Fruit fly (Drosophila melanogaster) whole organism, embryonic: ENCODE data around the gene Rab5.
A peak's percentile ranks its signal among the peaks of the same experiment; 100 is the strongest.

Source experiments
- Asciz ChIP-seq: fragments of 200-800 bp; sonication (Bioruptor generic); optimal IDR thresholded peaks from 2 replicates; lab custom pipeline; 2017; ENCODE audit warnings: missing biosample characterization, mild to moderate bottlenecking, missing genetic modification characterization, missing genetic modification reagents
- BEAF-32 ChIP-seq: fragments of 200-800 bp; sonication (Bioruptor generic); optimal IDR thresholded peaks from 3 replicates; lab custom pipeline; 2017; ENCODE audit warnings: missing biosample characterization, missing genetic modification characterization, mild to moderate bottlenecking, moderate library complexity, missing genetic modification reagents
- Bgb ChIP-seq: fragments of 200-800 bp; sonication (Bioruptor generic); IDR thresholded peaks from 2 replicates; pipeline ENCODE4 v1.3.6; 2022; ENCODE audit warnings: missing biosample characterization, missing genetic modification characterization; ENCODE audit not compliant: partially characterized antibody
- Blimp-1 ChIP-seq: fragments of 200-800 bp; sonication (Bioruptor generic); optimal IDR thresholded peaks from 3 replicates; lab custom pipeline; 2018; ENCODE audit warnings: missing biosample characterization, missing genetic modification characterization, mild to moderate bottlenecking, moderate library complexity, missing genetic modification reagents
- CG11247 ChIP-seq: fragments of 200-800 bp; sonication (Bioruptor generic); IDR thresholded peaks from 2 replicates; pipeline ENCODE4 v1.3.6; 2022; ENCODE audit warnings: missing biosample characterization, missing genetic modification characterization
- CG12155 ChIP-seq: fragments of 200-800 bp; sonication (Bioruptor generic); optimal IDR thresholded peaks from 3 replicates; lab custom pipeline; 2016; ENCODE audit warnings: missing biosample characterization, missing genetic modification characterization
- CG12391 ChIP-seq: fragments of 200-800 bp; sonication (Bioruptor generic); optimal IDR thresholded peaks from 3 replicates; lab custom pipeline; 2018; ENCODE audit warnings: missing biosample characterization, mild to moderate bottlenecking, missing genetic modification characterization, moderate library complexity
- CG12659 ChIP-seq: fragments of 200-800 bp; sonication (Bioruptor generic); optimal IDR thresholded peaks from 3 replicates; lab custom pipeline; 2017; ENCODE audit warnings: mild to moderate bottlenecking, missing biosample characterization, missing genetic modification reagents, missing genetic modification characterization
- CG13296 ChIP-seq: fragments of 200-800 bp; sonication (Bioruptor generic); optimal IDR thresholded peaks from 3 replicates; lab custom pipeline; 2018; ENCODE audit warnings: missing biosample characterization, mild to moderate bottlenecking, missing genetic modification characterization
- CG14710 ChIP-seq: fragments of 200-800 bp; sonication (Bioruptor generic); optimal IDR thresholded peaks from 3 replicates; lab custom pipeline; 2019; ENCODE audit warnings: missing biosample characterization, mild to moderate bottlenecking, missing genetic modification characterization, moderate library complexity
- CG15514 ChIP-seq: fragments of 200-800 bp; sonication (Bioruptor generic); optimal IDR thresholded peaks from 3 replicates; lab custom pipeline; 2017; ENCODE audit warnings: missing biosample characterization, missing genetic modification characterization, mild to moderate bottlenecking, moderate library complexity, missing genetic modification reagents
- CG1603 ChIP-seq: fragments of 200-800 bp; sonication (Bioruptor generic); optimal IDR thresholded peaks from 2 replicates; lab custom pipeline; 2019; ENCODE audit warnings: missing biosample characterization, mild to moderate bottlenecking, missing genetic modification characterization, moderate library complexity
- CG16813 ChIP-seq: fragments of 200-800 bp; sonication (Bioruptor generic); IDR thresholded peaks from 3 replicates; pipeline ENCODE4 v1.3.6; 2022; ENCODE audit warnings: missing biosample characterization, missing genetic modification characterization; ENCODE audit not compliant: partially characterized antibody
- CG17829 ChIP-seq: fragments of 200-800 bp; optimal IDR thresholded peaks from 2 replicates; lab custom pipeline; 2019; ENCODE audit warnings: missing biosample characterization, mild to moderate bottlenecking, missing genetic modification characterization, moderate library complexity
- CG2116 ChIP-seq: fragments of 200-800 bp; sonication (Bioruptor generic); optimal IDR thresholded peaks from 3 replicates; lab custom pipeline; 2018; ENCODE audit warnings: missing biosample characterization, mild to moderate bottlenecking, missing genetic modification characterization
- CG2712 ChIP-seq: fragments of 200-800 bp; optimal IDR thresholded peaks from 3 replicates; lab custom pipeline; 2019; ENCODE audit warnings: missing biosample characterization, mild to moderate bottlenecking, missing genetic modification characterization, moderate library complexity
- CG34224 ChIP-seq: fragments of 200-800 bp; sonication (Bioruptor generic); IDR thresholded peaks from 3 replicates; pipeline ENCODE4 v1.3.6; 2022; ENCODE audit warnings: missing biosample characterization, missing genetic modification characterization; ENCODE audit not compliant: partially characterized antibody
- CG4617 ChIP-seq: fragments of 200-800 bp; sonication (Bioruptor generic); optimal IDR thresholded peaks from 3 replicates; lab custom pipeline; 2016; ENCODE audit warnings: missing biosample characterization, missing genetic modification characterization, borderline replicate concordance
- CG6175 ChIP-seq: fragments of 200-800 bp; sonication (Bioruptor generic); IDR thresholded peaks from 3 replicates; pipeline ENCODE4 v1.3.6; 2022; ENCODE audit warnings: missing biosample characterization, missing genetic modification characterization
- CG7556 ChIP-seq: fragments of 200-800 bp; sonication (Bioruptor generic); optimal IDR thresholded peaks from 2 replicates; lab custom pipeline; 2017; ENCODE audit warnings: missing biosample characterization, mild to moderate bottlenecking, missing genetic modification characterization
- CG9797 ChIP-seq: fragments of 200-800 bp; sonication (Bioruptor generic); optimal IDR thresholded peaks from 3 replicates; lab custom pipeline; 2018; ENCODE audit warnings: missing biosample characterization, mild to moderate bottlenecking, missing genetic modification characterization
- D19A ChIP-seq: fragments of 200-800 bp; optimal IDR thresholded peaks from 3 replicates; lab custom pipeline; 2019; ENCODE audit warnings: missing biosample characterization, mild to moderate bottlenecking, missing genetic modification characterization, moderate library complexity
- D19B ChIP-seq: fragments of 200-800 bp; sonication (Bioruptor generic); optimal IDR thresholded peaks from 2 replicates; lab custom pipeline; 2017; ENCODE audit warnings: missing biosample characterization, mild to moderate bottlenecking, missing genetic modification characterization
- Deaf1 ChIP-seq: fragments of 200-800 bp; optimal IDR thresholded peaks from 3 replicates; lab custom pipeline; 2019; ENCODE audit warnings: missing biosample characterization, mild to moderate bottlenecking, missing genetic modification characterization, moderate library complexity
- Doc3 ChIP-seq: fragments of 200-800 bp; sonication (Bioruptor generic); IDR thresholded peaks from 3 replicates; pipeline ENCODE4 v1.3.6; 2022; ENCODE audit warnings: missing biosample characterization, missing genetic modification characterization; ENCODE audit not compliant: partially characterized antibody
- E2f2 ChIP-seq: fragments of 200-800 bp; sonication (Bioruptor generic); IDR thresholded peaks from 2 replicates; pipeline ENCODE4 v1.3.6; 2022; ENCODE audit warnings: missing biosample characterization, missing genetic modification characterization
- Ets97D ChIP-seq: fragments of 200-800 bp; sonication (Bioruptor generic); optimal IDR thresholded peaks from 3 replicates; lab custom pipeline; 2016; ENCODE audit warnings: missing biosample characterization, missing genetic modification characterization
- Fer1 ChIP-seq: fragments of 200-800 bp; sonication (Bioruptor generic); optimal IDR thresholded peaks from 2 replicates; lab custom pipeline; 2017; ENCODE audit warnings: missing biosample characterization, mild to moderate bottlenecking, missing genetic modification characterization
- HmgZ ChIP-seq: fragments of 200-800 bp; sonication (Bioruptor generic); optimal IDR thresholded peaks from 2 replicates; lab custom pipeline; 2018; ENCODE audit warnings: missing biosample characterization, mild to moderate bottlenecking, missing genetic modification characterization
- Mad ChIP-seq: fragments of 200-800 bp; sonication (Bioruptor generic); optimal IDR thresholded peaks from 2 replicates; lab custom pipeline; 2016; ENCODE audit warnings: missing biosample characterization, missing genetic modification characterization
- Nf-YC ChIP-seq: fragments of 200-800 bp; optimal IDR thresholded peaks from 3 replicates; lab custom pipeline; 2019; ENCODE audit warnings: missing biosample characterization, mild to moderate bottlenecking, missing genetic modification characterization, moderate library complexity
- Ravus ChIP-seq: fragments of 200-800 bp; sonication (Bioruptor generic); IDR thresholded peaks from 2 replicates; pipeline ENCODE4 v1.3.6; 2022; ENCODE audit warnings: missing biosample characterization, missing genetic modification characterization
- Sox100B ChIP-seq: fragments of 200-800 bp; sonication (Bioruptor generic); optimal IDR thresholded peaks from 3 replicates; lab custom pipeline; 2018; ENCODE audit warnings: missing biosample characterization, mild to moderate bottlenecking, missing genetic modification characterization
- Xbp1 ChIP-seq: fragments of 200-800 bp; sonication (Bioruptor generic); optimal IDR thresholded peaks from 3 replicates; lab custom pipeline; 2016; ENCODE audit warnings: missing biosample characterization, mild to moderate bottlenecking, missing genetic modification characterization
- amos ChIP-seq: fragments of 200-800 bp; sonication (Bioruptor generic); IDR thresholded peaks from 2 replicates; pipeline ENCODE4 v1.3.6; 2022; ENCODE audit warnings: missing biosample characterization, missing genetic modification characterization; ENCODE audit not compliant: partially characterized antibody
- bbx ChIP-seq: fragments of 200-800 bp; sonication (Bioruptor generic); IDR thresholded peaks from 2 replicates; pipeline ENCODE4 v1.3.6; 2022; ENCODE audit warnings: missing biosample characterization, missing genetic modification characterization; ENCODE audit not compliant: partially characterized antibody
- chif ChIP-seq, 2 experiments: fragments of 200-800 bp; sonication (Bioruptor generic); optimal IDR thresholded peaks; 3 replicates each; lab custom pipeline; 2016; ENCODE audit warnings: missing biosample characterization in 2 of 2, missing genetic modification characterization in 2 of 2
- hkb ChIP-seq, 2 experiments: fragments of 200-800 bp in 1 of 2; fragments of >200 bp in 1 of 2; sonication (Bioruptor generic) in 1 of 2; IDR thresholded peaks in 1 of 2; optimal IDR thresholded peaks in 1 of 2; 2 replicates each; pipeline versions ENCODE4 v1.3.6 to Lab custom; 2017 to 2022; ENCODE audit warnings: missing biosample characterization in 1 of 2, missing genetic modification characterization in 1 of 2
- knrl ChIP-seq: fragments of 200-800 bp; sonication (Bioruptor generic); IDR thresholded peaks from 3 replicates; pipeline ENCODE4 v1.3.6; 2022; ENCODE audit warnings: missing biosample characterization, missing genetic modification characterization; ENCODE audit not compliant: partially characterized antibody
- lilli ChIP-seq: fragments of 200-800 bp; sonication (Bioruptor generic); optimal IDR thresholded peaks from 3 replicates; lab custom pipeline; 2016; ENCODE audit warnings: missing biosample characterization, missing genetic modification characterization
- lola ChIP-seq, 3 experiments: fragments of >200 bp in 2 of 3; fragments of 200-800 bp in 1 of 3; sonication (Bioruptor generic) in 1 of 3; optimal IDR thresholded peaks; 2 replicates each; lab custom pipeline; 2017 to 2019; ENCODE audit warnings: missing biosample characterization in 3 of 3, missing genetic modification characterization in 3 of 3, mild to moderate bottlenecking in 1 of 3, moderate library complexity in 1 of 3
- nerfin-2 ChIP-seq: fragments of 200-800 bp; sonication (Bioruptor generic); IDR thresholded peaks from 2 replicates; pipeline ENCODE4 v1.3.6; 2022; ENCODE audit warnings: missing biosample characterization, missing genetic modification characterization; ENCODE audit not compliant: partially characterized antibody
- sug ChIP-seq: fragments of 200-800 bp; optimal IDR thresholded peaks from 2 replicates; lab custom pipeline; 2019; ENCODE audit warnings: missing biosample characterization, mild to moderate bottlenecking, missing genetic modification characterization, moderate library complexity
- tup ChIP-seq: fragments of 200-800 bp; sonication (Bioruptor generic); optimal IDR thresholded peaks from 2 replicates; lab custom pipeline; 2016; ENCODE audit warnings: missing biosample characterization, mild to moderate bottlenecking, missing genetic modification characterization, moderate library complexity
- vfl ChIP-seq: fragments of 200-800 bp; sonication (Bioruptor generic); optimal IDR thresholded peaks from 2 replicates; lab custom pipeline; 2016; ENCODE audit warnings: missing biosample characterization, missing genetic modification characterization
- wek ChIP-seq: fragments of 200-800 bp; sonication (Bioruptor generic); optimal IDR thresholded peaks from 3 replicates; lab custom pipeline; 2018; ENCODE audit warnings: missing biosample characterization, mild to moderate bottlenecking, missing genetic modification characterization, moderate library complexity
- zen ChIP-seq: fragments of 200-800 bp; sonication (Bioruptor generic); optimal IDR thresholded peaks from 3 replicates; lab custom pipeline; 2018; ENCODE audit warnings: missing biosample characterization, mild to moderate bottlenecking, missing genetic modification characterization, moderate library complexity

Gene Rab5

DNA sequence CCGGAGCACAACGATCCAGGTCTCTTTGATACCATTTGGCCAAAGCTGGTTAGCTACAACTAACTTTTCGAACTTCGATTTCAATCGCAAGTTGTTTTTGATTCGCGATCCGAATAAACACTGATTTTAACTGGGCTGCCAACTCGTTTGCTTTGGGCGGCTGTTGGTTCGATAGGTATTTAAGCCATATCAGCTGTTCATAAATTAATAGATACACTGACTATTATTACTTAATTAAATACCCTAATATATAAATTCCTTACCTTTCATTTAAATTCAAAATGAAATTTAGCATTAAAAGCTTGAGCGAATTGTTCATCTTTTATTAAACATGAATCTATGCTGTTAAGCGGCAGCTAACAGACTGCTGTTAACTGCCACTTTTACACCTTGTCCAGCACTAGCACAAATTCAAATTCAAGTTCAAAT is 7.8 kb downstream of the Rab5 start, which contains the start of gene CG9967 (continued):
- TF ChIP-seq bbx (0 out of 2 replicates have a peak, but pooled peaks have one; percentile 21), Nf-YC (tag; lab: Kevin White, UChicago) (peak; percentile 46), Bgb (peak; percentile 27; the same call in 1 of the 2 replicates), Asciz (no peak), Ets97D (GFP tag; lab: Kevin White, UChicago) (peak; percentile 29), HmgZ (tag; lab: Kevin White, UChicago) (peak; percentile 12), CG2116 (GFP tag; lab: Kevin White, UChicago) (peak; percentile 50), lola (GFP tag; optimal IDR thresholded peaks at IDR 0.05; lab: Kevin White, UChicago) (no peak), D19B (GFP tag; lab: Kevin White, UChicago) (no peak), zen (tag; lab: Kevin White, UChicago) (peak; percentile 9), tup (GFP tag; lab: Kevin White, UChicago) (peak; percentile 7), CG34224 (GFP tag; lab: Robert Waterston, UW) (peak; percentile 48; the same call in 1 of the 3 replicates), Sox100B (GFP tag; lab: Kevin White, UChicago) (no peak), CG12155 (peak; percentile 13), CG11247 (GFP tag; lab: Robert Waterston, UW) (no peak), CG1603 (tag; lab: Kevin White, UChicago) (peak; percentile 6), hkb (optimal IDR thresholded peaks at IDR 0.05; lab: Kevin White, UChicago) (no peak), hkb (GFP tag; IDR thresholded peaks at IDR 0.05; lab: Robert Waterston, UW) (0 out of 2 replicates have a peak, but pooled peaks have one; percentile 12), vfl (GFP tag; lab: Kevin White, UChicago) (no peak), CG17829 (tag; lab: Kevin White, UChicago) (peak; percentile 11), CG12391 (peak; percentile 43), CG12659 (GFP tag; lab: Kevin White, UChicago) (peak; percentile 44), CG15514 (GFP tag; lab: Kevin White, UChicago) (peak; percentile 88), CG6175 (GFP tag; lab: Robert Waterston, UW) (no peak), sug (tag; lab: Kevin White, UChicago) (peak; percentile 23), CG9797 (peak; percentile 13), Blimp-1 (GFP tag; lab: Kevin White, UChicago) (no peak), D19A (peak; percentile 4), lilli (GFP tag; lab: Kevin White, UChicago) (peak; percentile 39), BEAF-32 (peak; percentile 63), E2f2 (peak; percentile 87), CG7556 (GFP tag; lab: Kevin White, UChicago) (peak; percentile 8), knrl (GFP tag; lab: Robert Waterston, UW) (0 out of 3 replicates have a peak, but pooled peaks have one; percentile 31), Fer1 (GFP tag; lab: Kevin White, UChicago) (peak; percentile 31), Ravus (GFP tag; lab: Robert Waterston, UW) (no peak), CG4617 (GFP tag; lab: Kevin White, UChicago) (peak; percentile 17), wek (no peak), amos (GFP tag; lab: Robert Waterston, UW) (peak; percentile 34; the same call in 1 of the 2 replicates), Xbp1 (peak; percentile 2), CG14710 (peak; percentile 51), CG13296 (peak; percentile 18), CG2712 (tag; lab: Kevin White, UChicago) (peak; percentile 31), chif (GFP tag; optimal IDR thresholded peaks at IDR 0.05; lab: Kevin White, UChicago) (no peak), nerfin-2 (peak; percentile 27; the same call in 1 of the 2 replicates), CG16813 (GFP tag; lab: Robert Waterston, UW) (peak; percentile 38; the same call in 1 of the 3 replicates), Deaf1 (tag; lab: Kevin White, UChicago) (peak; percentile 20), Doc3 (GFP tag; lab: Robert Waterston, UW) (0 out of 3 replicates have a peak, but pooled peaks have one; percentile 41), Mad (GFP tag; lab: Kevin White, UChicago) (peak; percentile 35)
